Fruit fly (Drosophila melanogaster) whole organism, embryonic: ENCODE results near the gene Gale.

ENCODE experiments used
- Atf3 ChIP-seq: fragments of 200-800 bp; sonication (Bioruptor generic); optimal IDR thresholded peaks from 3 replicates; lab custom pipeline; 2016; ENCODE audit warnings: missing biosample characterization, missing genetic modification characterization
- Awh ChIP-seq: fragments of 200-800 bp; sonication (Bioruptor generic); IDR thresholded peaks from 2 replicates; pipeline ENCODE4, ENCODE4 v1.3.6; 2022; ENCODE audit warnings: missing biosample characterization, missing genetic modification characterization
- CG10654 ChIP-seq: fragments of 200-800 bp; sonication (Bioruptor generic); optimal IDR thresholded peaks from 2 replicates; lab custom pipeline; 2016; ENCODE audit warnings: missing biosample characterization, missing genetic modification characterization
- CG11456 ChIP-seq: fragments of 200-800 bp; sonication (Bioruptor generic); IDR thresholded peaks from 3 replicates; pipeline ENCODE4 v1.3.6; 2022; ENCODE audit warnings: missing biosample characterization, missing genetic modification characterization
- CG11504 ChIP-seq: fragments of 200-800 bp; sonication (Bioruptor generic); optimal IDR thresholded peaks from 3 replicates; lab custom pipeline; 2019; ENCODE audit warnings: missing biosample characterization, mild to moderate bottlenecking, missing genetic modification characterization, moderate library complexity
- CG12219 ChIP-seq: fragments of 200-800 bp; sonication (Bioruptor generic); optimal IDR thresholded peaks from 3 replicates; lab custom pipeline; 2018; ENCODE audit warnings: missing biosample characterization, mild to moderate bottlenecking, missing genetic modification characterization
- CG12659 ChIP-seq: fragments of 200-800 bp; sonication (Bioruptor generic); optimal IDR thresholded peaks from 3 replicates; lab custom pipeline; 2017; ENCODE audit warnings: mild to moderate bottlenecking, missing biosample characterization, missing genetic modification reagents, missing genetic modification characterization
- CG13424 ChIP-seq: fragments of 200-800 bp; sonication (Bioruptor generic); optimal IDR thresholded peaks from 2 replicates; lab custom pipeline; 2019; ENCODE audit warnings: missing biosample characterization, mild to moderate bottlenecking, missing genetic modification characterization, moderate library complexity
- CG13624 ChIP-seq: fragments of 200-800 bp; sonication (Bioruptor generic); optimal IDR thresholded peaks from 2 replicates; lab custom pipeline; 2016; ENCODE audit warnings: missing biosample characterization, missing genetic modification characterization
- CG16813 ChIP-seq: fragments of 200-800 bp; sonication (Bioruptor generic); IDR thresholded peaks from 3 replicates; pipeline ENCODE4 v1.3.6; 2022; ENCODE audit warnings: missing biosample characterization, missing genetic modification characterization; ENCODE audit not compliant: partially characterized antibody
- CG16863 ChIP-seq: fragments of 200-800 bp; sonication (Bioruptor generic); optimal IDR thresholded peaks from 3 replicates; lab custom pipeline; 2016; ENCODE audit warnings: missing biosample characterization, missing genetic modification characterization
- CG1832 ChIP-seq: fragments of 200-800 bp; sonication (Bioruptor generic); optimal IDR thresholded peaks from 2 replicates; lab custom pipeline; 2017; ENCODE audit warnings: missing biosample characterization, mild to moderate bottlenecking, missing genetic modification characterization, inconsistent platforms
- CG2889 ChIP-seq: fragments of 200-800 bp; sonication (Bioruptor generic); IDR thresholded peaks from 3 replicates; pipeline ENCODE4 v1.3.6; 2022; ENCODE audit warnings: missing biosample characterization, missing genetic modification characterization
- CG30020 ChIP-seq: fragments of 200-800 bp; optimal IDR thresholded peaks from 2 replicates; lab custom pipeline; 2019; ENCODE audit warnings: missing biosample characterization, mild to moderate bottlenecking, missing genetic modification characterization, moderate library complexity
- CG31224 ChIP-seq: fragments of 200-800 bp; sonication (Bioruptor generic); IDR thresholded peaks from 2 replicates; pipeline ENCODE4 v1.3.6; 2022; ENCODE audit warnings: missing biosample characterization, missing genetic modification characterization
- CG31441 ChIP-seq: fragments of 200-800 bp; sonication (Bioruptor generic); IDR thresholded peaks from 2 replicates; pipeline ENCODE4 v1.3.6; 2022; ENCODE audit warnings: missing biosample characterization, missing genetic modification characterization
- CG34422 ChIP-seq: fragments of 200-800 bp; sonication (Bioruptor generic); IDR thresholded peaks from 3 replicates; pipeline ENCODE4 v1.3.6; 2022; ENCODE audit warnings: missing biosample characterization, missing genetic modification characterization
- CG3847 ChIP-seq: fragments of 200-800 bp; sonication (Bioruptor generic); IDR thresholded peaks from 2 replicates; pipeline ENCODE4 v1.3.6; 2022; ENCODE audit warnings: missing biosample characterization, missing genetic modification characterization
- CG4282 ChIP-seq: fragments of 200-800 bp; sonication (Bioruptor generic); optimal IDR thresholded peaks from 2 replicates; lab custom pipeline; 2016; ENCODE audit warnings: missing biosample characterization, missing genetic modification characterization
- CG4328 ChIP-seq: fragments of 200-800 bp; sonication (Bioruptor generic); optimal IDR thresholded peaks from 3 replicates; lab custom pipeline; 2017; ENCODE audit warnings: missing biosample characterization, missing genetic modification reagents, missing genetic modification characterization
- CG5953 ChIP-seq: fragments of 200-800 bp; sonication (Bioruptor generic); IDR thresholded peaks from 2 replicates; pipeline ENCODE4 v1.3.6; 2022; ENCODE audit warnings: missing biosample characterization, missing genetic modification characterization
- CG6175 ChIP-seq: fragments of 200-800 bp; sonication (Bioruptor generic); IDR thresholded peaks from 3 replicates; pipeline ENCODE4 v1.3.6; 2022; ENCODE audit warnings: missing biosample characterization, missing genetic modification characterization
- CG6765 ChIP-seq: fragments of 200-800 bp; sonication (Bioruptor generic); optimal IDR thresholded peaks from 3 replicates; lab custom pipeline; 2017; ENCODE audit warnings: missing biosample characterization, mild to moderate bottlenecking, missing genetic modification characterization
- CG7271 ChIP-seq: fragments of 200-800 bp; sonication (Bioruptor generic); optimal IDR thresholded peaks from 2 replicates; lab custom pipeline; 2018; ENCODE audit warnings: missing biosample characterization, mild to moderate bottlenecking, missing genetic modification characterization, moderate library complexity
- Deaf1 ChIP-seq: fragments of 200-800 bp; optimal IDR thresholded peaks from 3 replicates; lab custom pipeline; 2019; ENCODE audit warnings: missing biosample characterization, mild to moderate bottlenecking, missing genetic modification characterization, moderate library complexity
- HmgZ ChIP-seq: fragments of 200-800 bp; sonication (Bioruptor generic); optimal IDR thresholded peaks from 2 replicates; lab custom pipeline; 2018; ENCODE audit warnings: missing biosample characterization, mild to moderate bottlenecking, missing genetic modification characterization
- Hr3 ChIP-seq: fragments of 200-800 bp; sonication (Bioruptor generic); optimal IDR thresholded peaks from 3 replicates; lab custom pipeline; 2016; ENCODE audit warnings: missing biosample characterization, missing genetic modification characterization
- Lhr ChIP-seq: fragments of 200-800 bp; sonication (Bioruptor generic); optimal IDR thresholded peaks from 3 replicates; lab custom pipeline; 2017; ENCODE audit warnings: mild to moderate bottlenecking, missing biosample characterization, missing genetic modification reagents, missing genetic modification characterization
- NK7.1 ChIP-seq: fragments of 200-800 bp; sonication (Bioruptor generic); optimal IDR thresholded peaks from 3 replicates; lab custom pipeline; 2016; ENCODE audit warnings: missing biosample characterization, missing genetic modification characterization
- Scr ChIP-seq: fragments of 200-800 bp; sonication (Bioruptor generic); IDR thresholded peaks from 2 replicates; pipeline ENCODE4 v1.3.6; 2022; ENCODE audit warnings: missing biosample characterization, missing genetic modification characterization; ENCODE audit not compliant: partially characterized antibody
- Taf1 ChIP-seq: fragments of 200-800 bp; sonication (Bioruptor generic); IDR thresholded peaks from 2 replicates; pipeline ENCODE4 v1.3.6; 2022; ENCODE audit warnings: missing biosample characterization, missing genetic modification characterization
- az2 ChIP-seq: fragments of 200-800 bp; sonication (Bioruptor generic); optimal IDR thresholded peaks from 3 replicates; lab custom pipeline; 2016; ENCODE audit warnings: missing biosample characterization, missing genetic modification characterization
- bsh ChIP-seq, 2 experiments: fragments of 200-800 bp; sonication (Bioruptor generic); optimal IDR thresholded peaks; 2 replicates each; lab custom pipeline; 2017 to 2018; ENCODE audit warnings: mild to moderate bottlenecking in 2 of 2, missing biosample characterization in 2 of 2, missing genetic modification characterization in 2 of 2, moderate library complexity in 1 of 2
- chm ChIP-seq: fragments of 200-800 bp; sonication (Bioruptor generic); IDR thresholded peaks from 2 replicates; pipeline ENCODE4 v1.3.6; 2022; ENCODE audit warnings: missing biosample characterization, missing genetic modification characterization
- gcm ChIP-seq: fragments of 200-800 bp; sonication (Bioruptor generic); optimal IDR thresholded peaks from 2 replicates; lab custom pipeline; 2019; ENCODE audit warnings: missing biosample characterization, mild to moderate bottlenecking, missing genetic modification characterization, moderate library complexity
- gsb ChIP-seq: fragments of 200-800 bp; sonication (Bioruptor generic); IDR thresholded peaks from 2 replicates; pipeline ENCODE4 v1.3.6; 2022; ENCODE audit warnings: missing biosample characterization, missing genetic modification characterization
- gt ChIP-seq: fragments of 200-800 bp; sonication (Bioruptor generic); IDR thresholded peaks from 2 replicates; pipeline ENCODE4 v1.3.6; 2022; ENCODE audit warnings: missing biosample characterization, missing genetic modification characterization
- kni ChIP-seq: fragments of 200-800 bp; sonication (Bioruptor generic); optimal IDR thresholded peaks from 3 replicates; lab custom pipeline; 2017; ENCODE audit warnings: mild to moderate bottlenecking, missing biosample characterization, missing genetic modification reagents, missing genetic modification characterization
- knrl ChIP-seq: fragments of 200-800 bp; sonication (Bioruptor generic); IDR thresholded peaks from 3 replicates; pipeline ENCODE4 v1.3.6; 2022; ENCODE audit warnings: missing biosample characterization, missing genetic modification characterization; ENCODE audit not compliant: partially characterized antibody
- lola ChIP-seq, 3 experiments: fragments of >200 bp in 2 of 3; fragments of 200-800 bp in 1 of 3; sonication (Bioruptor generic) in 1 of 3; optimal IDR thresholded peaks; 2 replicates each; lab custom pipeline; 2017 to 2019; ENCODE audit warnings: missing biosample characterization in 3 of 3, missing genetic modification characterization in 3 of 3, mild to moderate bottlenecking in 1 of 3, moderate library complexity in 1 of 3
- nerfin-1 ChIP-seq: fragments of 200-800 bp; sonication (Bioruptor generic); optimal IDR thresholded peaks from 3 replicates; lab custom pipeline; 2019; ENCODE audit warnings: missing biosample characterization, mild to moderate bottlenecking, missing genetic modification characterization, moderate library complexity
- pb ChIP-seq: fragments of 200-800 bp; sonication (Bioruptor generic); optimal IDR thresholded peaks from 3 replicates; lab custom pipeline; 2016; ENCODE audit warnings: missing biosample characterization, missing genetic modification characterization
- pita ChIP-seq: fragments of 200-800 bp; sonication (Bioruptor generic); optimal IDR thresholded peaks from 2 replicates; lab custom pipeline; 2017; ENCODE audit warnings: missing biosample characterization, mild to moderate bottlenecking, missing genetic modification characterization
- psq ChIP-seq: fragments of 200-800 bp; sonication (Bioruptor generic); optimal IDR thresholded peaks from 2 replicates; lab custom pipeline; 2017; ENCODE audit warnings: missing biosample characterization, missing genetic modification characterization
- repo ChIP-seq: fragments of 200-800 bp; sonication (Bioruptor generic); optimal IDR thresholded peaks from 2 replicates; lab custom pipeline; 2016; ENCODE audit warnings: missing biosample characterization, missing genetic modification characterization
- schlank ChIP-seq: fragments of 200-800 bp; sonication (Bioruptor generic); optimal IDR thresholded peaks from 2 replicates; lab custom pipeline; 2018; ENCODE audit warnings: missing biosample characterization, mild to moderate bottlenecking, missing genetic modification characterization
- sim ChIP-seq: fragments of 200-800 bp; sonication (Bioruptor generic); IDR thresholded peaks from 2 replicates; pipeline ENCODE4 v1.3.6; 2022; ENCODE audit warnings: missing biosample characterization, missing genetic modification characterization
- tgo ChIP-seq: fragments of 200-800 bp; sonication (Bioruptor generic); IDR thresholded peaks from 3 replicates; pipeline ENCODE4 v1.3.6; 2022; ENCODE audit warnings: missing biosample characterization, missing genetic modification characterization
- ttk ChIP-seq: fragments of 200-800 bp; sonication (Bioruptor generic); IDR thresholded peaks from 2 replicates; pipeline ENCODE4 v2.1.2; 2022; ENCODE audit warnings: missing biosample characterization, missing genetic modification characterization
- wdn ChIP-seq: fragments of 200-800 bp; sonication (Bioruptor generic); IDR thresholded peaks from 2 replicates; pipeline ENCODE4 v1.3.6; 2022; ENCODE audit warnings: missing biosample characterization, missing genetic modification characterization
- wor ChIP-seq: fragments of 200-800 bp; sonication (Bioruptor generic); IDR thresholded peaks from 2 replicates; pipeline ENCODE4 v1.3.6; 2022; ENCODE audit warnings: missing biosample characterization, missing genetic modification characterization

The Gale gene

DNA sequence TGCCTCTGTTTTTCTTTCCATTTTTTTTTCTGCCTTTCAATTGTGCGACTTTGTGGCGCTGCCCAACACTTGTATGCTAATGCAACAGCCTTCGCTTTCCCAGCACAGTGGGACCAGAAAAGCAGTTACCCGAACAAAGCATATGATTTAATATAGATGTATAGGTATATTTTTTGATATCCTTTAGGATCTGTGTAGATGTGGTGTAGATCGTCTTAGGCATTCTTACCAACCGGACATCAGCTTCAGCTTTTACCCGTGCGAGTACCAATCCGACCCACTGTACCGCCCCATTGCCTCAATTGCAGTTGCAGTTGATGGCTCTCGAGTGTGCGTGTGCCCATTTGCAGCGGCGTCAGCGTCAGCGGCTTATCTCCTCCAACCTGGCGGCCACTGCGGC lies 11.9 kb upstream of the Gale start (continued):
- TF ChIP-seq lola (GFP tag; optimal IDR thresholded peaks at IDR 0.05; lab: Kevin White, UChicago) (peak in 1 of 3 experiments; percentile 64), psq (GFP tag; lab: Kevin White, UChicago) (no peak), wor (GFP tag; lab: Robert Waterston, UW) (peak; percentile 59), CG13424 (tag; lab: Kevin White, UChicago) (peak; percentile 42), bsh (GFP tag; optimal IDR thresholded peaks at IDR 0.05; lab: Kevin White, UChicago) (peak; percentile 86 to 87), CG1832 (GFP tag; lab: Kevin White, UChicago) (no peak), CG4282 (GFP tag; lab: Kevin White, UChicago) (no peak), CG16813 (GFP tag; lab: Robert Waterston, UW) (no peak), CG5953 (peak; percentile 57; the same call in 1 of the 2 replicates), CG30020 (tag; lab: Kevin White, UChicago) (no peak), CG12219 (GFP tag; lab: Kevin White, UChicago) (peak; percentile 57), CG31224 (GFP tag; lab: Robert Waterston, UW) (peak; percentile 19; the same call in 1 of the 2 replicates), Hr3 (GFP tag; lab: Kevin White, UChicago) (peak; percentile 57), gsb (no peak), kni (GFP tag; lab: Kevin White, UChicago) (no peak), CG31441 (peak; percentile 72), CG11456 (peak; percentile 46; the same call in 2 of the 3 replicates), ttk (GFP tag; lab: Robert Waterston, UW) (peak; percentile 59; the same call in 1 of the 2 replicates), CG10654 (GFP tag; lab: Kevin White, UChicago) (peak; percentile 33), Deaf1 (tag; lab: Kevin White, UChicago) (no peak), gcm (GFP tag; lab: Kevin White, UChicago) (peak; percentile 45), nerfin-1 (tag; lab: Kevin White, UChicago) (peak; percentile 36), CG13624 (GFP tag; lab: Kevin White, UChicago) (no peak), pita (no peak), schlank (tag; lab: Kevin White, UChicago) (no peak), CG4328 (no peak), Scr (GFP tag; lab: Robert Waterston, UW) (no peak), CG12659 (peak; percentile 27), knrl (GFP tag; lab: Robert Waterston, UW) (no peak), pb (GFP tag; lab: Kevin White, UChicago) (no peak), chm (no peak), NK7.1 (GFP tag; lab: Kevin White, UChicago) (no peak), Taf1 (GFP tag; lab: Robert Waterston, UW) (0 out of 2 replicates have a peak, but pooled peaks have one; percentile 9), az2 (GFP tag; lab: Kevin White, UChicago) (peak; percentile 65), Awh (GFP tag; lab: Robert Waterston, UW) (peak; percentile 74), CG7271 (tag; lab: Kevin White, UChicago) (no peak), HmgZ (no peak), repo (GFP tag; lab: Kevin White, UChicago) (no peak), Lhr (GFP tag; lab: Kevin White, UChicago) (peak; percentile 43), CG34422 (peak; percentile 71; the same call in 2 of the 3 replicates), tgo (peak; percentile 64), wdn (GFP tag; lab: Robert Waterston, UW) (peak; percentile 16; the same call in 1 of the 2 replicates), CG6765 (GFP tag; lab: Kevin White, UChicago) (no peak), CG3847 (GFP tag; lab: Robert Waterston, UW) (no peak), gt (GFP tag; lab: Robert Waterston, UW) (no peak), CG6175 (GFP tag; lab: Robert Waterston, UW) (no peak), CG11504 (tag; lab: Kevin White, UChicago) (peak; percentile 75), Atf3 (GFP tag; lab: Kevin White, UChicago) (peak; percentile 13), CG2889 (GFP tag; lab: Robert Waterston, UW) (no peak), CG16863 (peak; percentile 39), sim (GFP tag; lab: Robert Waterston, UW) (peak; percentile 65; the same call in 1 of the 2 replicates)
